Worm (Caenorhabditis elegans): ENCODE data around the gene rpn-3.

Gene rpn-3

DNA sequence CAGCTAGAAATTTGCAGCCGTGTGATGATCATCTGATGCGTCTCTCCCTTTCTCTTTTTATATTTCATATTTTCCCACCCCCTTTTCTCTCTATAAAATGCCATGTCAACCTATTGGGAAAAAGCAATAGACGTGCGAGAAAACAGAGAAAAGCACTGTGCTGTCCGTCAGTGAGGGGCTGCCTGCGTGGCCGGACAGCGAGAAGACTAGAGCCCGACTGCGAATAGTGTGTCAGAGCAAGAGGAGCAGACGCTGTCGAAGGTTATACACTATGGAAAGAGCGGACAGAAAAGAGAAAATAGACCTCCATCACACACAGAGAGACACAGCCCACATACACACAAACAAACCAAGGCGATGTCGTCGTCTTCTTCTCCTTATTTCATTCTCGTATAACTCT is 22.1 kb upstream of the rpn-3 start (continued):
- TF ChIP-seq pros-1 (tag; optimal IDR thresholded peaks at IDR 0.05) (peak; percentile 10), C38D4.7 (GFP tag; optimal IDR thresholded peaks at IDR 0.05) (no peak), nhr-232 (tag; optimal IDR thresholded peaks at IDR 0.05) (no peak), ceh-2 (tag; optimal IDR thresholded peaks at IDR 0.05) (peak; percentile 43), mec-3 (tag; optimal IDR thresholded peaks at IDR 0.05; ENCODE audit: borderline replicate concordance) (no peak), lim-6 (tag; optimal IDR thresholded peaks at IDR 0.05) (no peak), fkh-6 (tag; optimal IDR thresholded peaks at IDR 0.05) (no peak), syd-9 (tag; optimal IDR thresholded peaks at IDR 0.05) (no peak), elt-2 (tag; optimal IDR thresholded peaks at IDR 0.05) (peak; percentile 51), lin-11 (tag; optimal IDR thresholded peaks at IDR 0.05) (no peak), rnt-1 (tag; optimal IDR thresholded peaks at IDR 0.05) (no peak), unc-55 (GFP tag; optimal IDR thresholded peaks at IDR 0.05) (peak; percentile 40), K02D7.2 (tag; optimal IDR thresholded peaks at IDR 0.05) (no peak), odd-2 (tag; optimal IDR thresholded peaks at IDR 0.05) (no peak), hlh-8 (tag; optimal IDR thresholded peaks at IDR 0.05) (no peak), ets-4 (tag; optimal IDR thresholded peaks at IDR 0.05) (no peak), hlh-6 (tag; optimal IDR thresholded peaks at IDR 0.05) (peak; percentile 42), npax-4 (tag; optimal IDR thresholded peaks at IDR 0.05) (no peak), ttx-3 (tag; optimal IDR thresholded peaks at IDR 0.05) (no peak), T23F11.4 (GFP tag; optimal IDR thresholded peaks at IDR 0.05) (no peak), zip-5 (tag; optimal IDR thresholded peaks at IDR 0.05) (no peak), che-1 (tag; optimal IDR thresholded peaks at IDR 0.05) (no peak), nfya-1 (tag; optimal IDR thresholded peaks at IDR 0.05) (peak; percentile 85), madf-2 (tag; optimal IDR thresholded peaks at IDR 0.05) (no peak), unc-42 (tag; optimal IDR thresholded peaks at IDR 0.05) (no peak), sox-4 (tag; optimal IDR thresholded peaks at IDR 0.05) (no peak), Y22D7AL.16 (tag; optimal IDR thresholded peaks at IDR 0.05) (no peak), ahr-1 (tag; optimal IDR thresholded peaks at IDR 0.05) (no peak), C08G9.2 (tag; optimal IDR thresholded peaks at IDR 0.05) (no peak), pax-1 (tag; optimal IDR thresholded peaks at IDR 0.05) (no peak), elt-4 (tag; optimal IDR thresholded peaks at IDR 0.05) (no peak), pha-2 (tag; optimal IDR thresholded peaks at IDR 0.05) (no peak), ceh-14 (tag; optimal IDR thresholded peaks at IDR 0.05) (no peak), ztf-16 (tag; optimal IDR thresholded peaks at IDR 0.05) (no peak), unc-86 (tag; optimal IDR thresholded peaks at IDR 0.05) (no peak), sox-2 (GFP tag; IDR thresholded peaks at IDR 0.05) (no peak), gmeb-2 (tag; optimal IDR thresholded peaks at IDR 0.05) (no peak), ceh-31 (tag; optimal IDR thresholded peaks at IDR 0.05) (peak; percentile 59), K09A11.1 (tag; optimal IDR thresholded peaks at IDR 0.05; ENCODE audit: insufficient read depth) (no peak), ceh-45 (GFP tag; IDR thresholded peaks at IDR 0.05) (no peak), nhr-11 (tag; optimal IDR thresholded peaks at IDR 0.05) (no peak), sdc-2 (tag; optimal IDR thresholded peaks at IDR 0.05) (peak; percentile 16), ceh-34 (tag; optimal IDR thresholded peaks at IDR 0.05) (peak; percentile 46), hlh-30 (tag; optimal IDR thresholded peaks at IDR 0.05; ENCODE audit: insufficient read depth) (no peak), tbx-7 (tag; optimal IDR thresholded peaks at IDR 0.05) (no peak), eyg-1 (tag; optimal IDR thresholded peaks at IDR 0.05) (no peak), pha-4 (tag; optimal IDR thresholded peaks at IDR 0.05) (no peak), fkh-10 (GFP tag; optimal IDR thresholded peaks at IDR 0.05) (no peak), ceh-6 (GFP tag; optimal IDR thresholded peaks at IDR 0.05) (no peak), tbx-2 (tag; optimal IDR thresholded peaks at IDR 0.05) (peak; percentile 69), ceh-18 (tag; optimal IDR thresholded peaks at IDR 0.05) (peak; percentile 59)
